Fruit fly (Drosophila melanogaster) whole organism, embryonic: ENCODE data around the gene Grik.

Source experiments
- Aef1 ChIP-seq: fragments of 200-800 bp; sonication (Bioruptor generic); IDR thresholded peaks from 3 replicates; pipeline ENCODE4 v1.3.6; 2022; ENCODE audit warnings: missing biosample characterization, missing genetic modification characterization
- Atf3 ChIP-seq: fragments of 200-800 bp; sonication (Bioruptor generic); optimal IDR thresholded peaks from 3 replicates; lab custom pipeline; 2016; ENCODE audit warnings: missing biosample characterization, missing genetic modification characterization
- CG10209 ChIP-seq: fragments of 200-800 bp; sonication (Bioruptor generic); optimal IDR thresholded peaks from 3 replicates; lab custom pipeline; 2017; ENCODE audit warnings: missing biosample characterization, mild to moderate bottlenecking, missing genetic modification characterization, missing genetic modification reagents
- CG10366 ChIP-seq: fragments of 200-800 bp; sonication (Bioruptor generic); IDR thresholded peaks from 2 replicates; pipeline ENCODE4 v1.3.6; 2022; ENCODE audit warnings: missing biosample characterization, missing genetic modification characterization
- CG10431 ChIP-seq: fragments of 200-800 bp; sonication (Bioruptor generic); optimal IDR thresholded peaks from 3 replicates; lab custom pipeline; 2018; ENCODE audit warnings: missing biosample characterization, mild to moderate bottlenecking, missing genetic modification characterization
- CG10543 ChIP-seq: fragments of 200-800 bp; sonication (Bioruptor generic); optimal IDR thresholded peaks from 3 replicates; lab custom pipeline; 2017; ENCODE audit warnings: missing biosample characterization, mild to moderate bottlenecking, missing genetic modification characterization, moderate library complexity
- CG10979 ChIP-seq: fragments of 200-800 bp; sonication (Bioruptor generic); optimal IDR thresholded peaks from 2 replicates; lab custom pipeline; 2018; ENCODE audit warnings: missing biosample characterization, mild to moderate bottlenecking, missing genetic modification characterization, moderate library complexity
- CG11093 ChIP-seq: fragments of 200-800 bp; sonication (Bioruptor generic); IDR thresholded peaks from 3 replicates; pipeline ENCODE4 v1.3.6; 2022; ENCODE audit warnings: missing biosample characterization, missing genetic modification characterization
- CG12299 ChIP-seq: fragments of 200-800 bp; sonication (Bioruptor generic); optimal IDR thresholded peaks from 2 replicates; lab custom pipeline; 2018; ENCODE audit warnings: missing biosample characterization, mild to moderate bottlenecking, missing genetic modification characterization
- CG13424 ChIP-seq: fragments of 200-800 bp; sonication (Bioruptor generic); optimal IDR thresholded peaks from 2 replicates; lab custom pipeline; 2019; ENCODE audit warnings: missing biosample characterization, mild to moderate bottlenecking, missing genetic modification characterization, moderate library complexity
- CG14441 ChIP-seq: fragments of 200-800 bp; sonication (Bioruptor generic); IDR thresholded peaks from 2 replicates; pipeline ENCODE4 v1.3.6; 2022; ENCODE audit warnings: missing biosample characterization, missing genetic modification characterization
- CG14860 ChIP-seq: fragments of 200-800 bp; sonication (Bioruptor generic); IDR thresholded peaks from 3 replicates; pipeline ENCODE4 v1.3.6; 2022; ENCODE audit warnings: missing biosample characterization, missing genetic modification characterization; ENCODE audit not compliant: partially characterized antibody
- CG15011 ChIP-seq: fragments of 200-800 bp; sonication (Bioruptor generic); optimal IDR thresholded peaks from 3 replicates; lab custom pipeline; 2018; ENCODE audit warnings: missing biosample characterization, mild to moderate bottlenecking, missing genetic modification characterization
- CG17802 ChIP-seq: fragments of 200-800 bp; sonication (Bioruptor generic); optimal IDR thresholded peaks from 2 replicates; lab custom pipeline; 2018; ENCODE audit warnings: missing biosample characterization, mild to moderate bottlenecking, missing genetic modification characterization, moderate library complexity
- CG2678 ChIP-seq: fragments of 200-800 bp; sonication (Bioruptor generic); optimal IDR thresholded peaks from 3 replicates; lab custom pipeline; 2019; ENCODE audit warnings: missing biosample characterization, mild to moderate bottlenecking, missing genetic modification characterization, moderate library complexity
- CG31441 ChIP-seq: fragments of 200-800 bp; sonication (Bioruptor generic); IDR thresholded peaks from 2 replicates; pipeline ENCODE4 v1.3.6; 2022; ENCODE audit warnings: missing biosample characterization, missing genetic modification characterization
- CG33213 ChIP-seq: fragments of 200-800 bp; sonication (Bioruptor generic); optimal IDR thresholded peaks from 3 replicates; lab custom pipeline; 2016; ENCODE audit warnings: missing biosample characterization, missing genetic modification characterization
- CG3726 ChIP-seq: fragments of 200-800 bp; sonication (Bioruptor generic); IDR thresholded peaks from 3 replicates; pipeline ENCODE4, ENCODE4 v1.3.6; 2022; ENCODE audit warnings: missing biosample characterization, missing genetic modification characterization
- CG43689 ChIP-seq: fragments of 200-800 bp; sonication (Bioruptor generic); IDR thresholded peaks from 2 replicates; pipeline ENCODE4 v1.3.6; 2022; ENCODE audit warnings: missing biosample characterization, missing genetic modification characterization
- CG4820 ChIP-seq: fragments of 200-800 bp; sonication (Bioruptor generic); optimal IDR thresholded peaks from 3 replicates; lab custom pipeline; 2016; ENCODE audit warnings: missing biosample characterization, missing genetic modification characterization
- Dp ChIP-seq: fragments of 200-800 bp; sonication (Bioruptor generic); optimal IDR thresholded peaks from 2 replicates; lab custom pipeline; 2018; ENCODE audit warnings: missing biosample characterization, mild to moderate bottlenecking, missing genetic modification characterization, moderate library complexity
- Elba2 ChIP-seq: fragments of 200-800 bp; sonication (Bioruptor generic); optimal IDR thresholded peaks from 3 replicates; lab custom pipeline; 2016; ENCODE audit warnings: missing biosample characterization, missing genetic modification characterization
- MTF-1 ChIP-seq: fragments of 200-800 bp; sonication (Bioruptor generic); optimal IDR thresholded peaks from 2 replicates; lab custom pipeline; 2018; ENCODE audit warnings: missing biosample characterization, mild to moderate bottlenecking, missing genetic modification characterization, borderline replicate concordance
- Mrtf ChIP-seq: fragments of 200-800 bp; sonication (Bioruptor generic); IDR thresholded peaks from 3 replicates; pipeline ENCODE4 v1.3.6; 2022; ENCODE audit warnings: missing biosample characterization, missing genetic modification characterization
- Sry-δ ChIP-seq: fragments of 200-800 bp; sonication (Bioruptor generic); optimal IDR thresholded peaks from 2 replicates; lab custom pipeline; 2016; ENCODE audit warnings: missing biosample characterization, missing genetic modification characterization
- Xbp1 ChIP-seq: fragments of 200-800 bp; sonication (Bioruptor generic); optimal IDR thresholded peaks from 3 replicates; lab custom pipeline; 2016; ENCODE audit warnings: missing biosample characterization, mild to moderate bottlenecking, missing genetic modification characterization
- ap ChIP-seq: fragments of 200-800 bp; sonication (Bioruptor generic); IDR thresholded peaks from 2 replicates; pipeline ENCODE4 v1.3.6; 2022; ENCODE audit warnings: missing biosample characterization, missing genetic modification characterization
- ase ChIP-seq: fragments of 200-800 bp; sonication (Bioruptor generic); IDR thresholded peaks from 3 replicates; pipeline ENCODE4 v1.3.6; 2022; ENCODE audit warnings: missing biosample characterization, missing genetic modification characterization
- bbx ChIP-seq: fragments of 200-800 bp; sonication (Bioruptor generic); IDR thresholded peaks from 2 replicates; pipeline ENCODE4 v1.3.6; 2022; ENCODE audit warnings: missing biosample characterization, missing genetic modification characterization; ENCODE audit not compliant: partially characterized antibody
- btn ChIP-seq: fragments of 200-800 bp; sonication (Bioruptor generic); optimal IDR thresholded peaks from 2 replicates; lab custom pipeline; 2016; ENCODE audit warnings: missing biosample characterization, missing genetic modification characterization
- cad ChIP-seq: fragments of >200 bp; optimal IDR thresholded peaks from 2 replicates; lab custom pipeline; 2017; ENCODE audit warnings: missing biosample characterization, missing genetic modification characterization
- fd64A ChIP-seq: fragments of 200-800 bp; sonication (Bioruptor generic); optimal IDR thresholded peaks from 3 replicates; lab custom pipeline; 2018; ENCODE audit warnings: missing biosample characterization, mild to moderate bottlenecking, missing genetic modification characterization
- grn ChIP-seq: fragments of 200-800 bp; sonication (Bioruptor generic); optimal IDR thresholded peaks from 3 replicates; lab custom pipeline; 2017; ENCODE audit warnings: missing biosample characterization, missing genetic modification characterization
- gt ChIP-seq: fragments of 200-800 bp; sonication (Bioruptor generic); IDR thresholded peaks from 2 replicates; pipeline ENCODE4 v1.3.6; 2022; ENCODE audit warnings: missing biosample characterization, missing genetic modification characterization
- h ChIP-seq: fragments of >200 bp; optimal IDR thresholded peaks from 2 replicates; lab custom pipeline; 2017
- klu ChIP-seq: fragments of 200-800 bp; sonication (Bioruptor generic); IDR thresholded peaks from 2 replicates; pipeline ENCODE4 v1.3.6; 2022; ENCODE audit warnings: missing biosample characterization, missing genetic modification characterization
- luna ChIP-seq: fragments of 200-800 bp; sonication (Bioruptor generic); optimal IDR thresholded peaks from 2 replicates; lab custom pipeline; 2016; ENCODE audit warnings: missing biosample characterization, missing genetic modification characterization
- maf-S ChIP-seq: fragments of 200-800 bp; sonication (Bioruptor generic); optimal IDR thresholded peaks from 2 replicates; lab custom pipeline; 2016; ENCODE audit warnings: missing biosample characterization, missing genetic modification characterization
- mam ChIP-seq: fragments of 200-800 bp; sonication (Bioruptor generic); optimal IDR thresholded peaks from 3 replicates; lab custom pipeline; 2016; ENCODE audit warnings: missing biosample characterization, missing genetic modification characterization
- org-1 ChIP-seq: fragments of 200-800 bp; sonication (Bioruptor generic); optimal IDR thresholded peaks from 2 replicates; lab custom pipeline; 2017; ENCODE audit warnings: missing biosample characterization, missing genetic modification characterization
- p53 ChIP-seq: fragments of 200-800 bp; sonication (Bioruptor generic); optimal IDR thresholded peaks from 2 replicates; lab custom pipeline; 2016; ENCODE audit warnings: missing biosample characterization, missing genetic modification characterization
- peb ChIP-seq: fragments of 200-800 bp; sonication (Bioruptor generic); IDR thresholded peaks from 2 replicates; pipeline ENCODE4 v1.3.6; 2022; ENCODE audit warnings: missing biosample characterization, missing genetic modification characterization
- sd ChIP-seq: fragments of 200-800 bp; sonication (Bioruptor generic); optimal IDR thresholded peaks from 3 replicates; lab custom pipeline; 2018; ENCODE audit warnings: missing biosample characterization, mild to moderate bottlenecking, missing genetic modification characterization, moderate library complexity
- so ChIP-seq: fragments of 200-800 bp; sonication (Bioruptor generic); IDR thresholded peaks from 3 replicates; pipeline ENCODE4 v1.3.6; 2022; ENCODE audit warnings: missing biosample characterization, missing genetic modification characterization
- sob ChIP-seq: fragments of 200-800 bp; sonication (Bioruptor generic); IDR thresholded peaks from 2 replicates; pipeline ENCODE4 v1.3.6; 2022; ENCODE audit warnings: missing biosample characterization, missing genetic modification characterization
- stc ChIP-seq: fragments of 200-800 bp; sonication (Bioruptor generic); IDR thresholded peaks from 2 replicates; pipeline ENCODE4 v1.3.6; 2022; ENCODE audit warnings: missing biosample characterization, missing genetic modification characterization
- ttk ChIP-seq: fragments of 200-800 bp; sonication (Bioruptor generic); IDR thresholded peaks from 2 replicates; pipeline ENCODE4 v2.1.2; 2022; ENCODE audit warnings: missing biosample characterization, missing genetic modification characterization
- tup ChIP-seq: fragments of 200-800 bp; sonication (Bioruptor generic); optimal IDR thresholded peaks from 2 replicates; lab custom pipeline; 2016; ENCODE audit warnings: missing biosample characterization, mild to moderate bottlenecking, missing genetic modification characterization, moderate library complexity
- wor ChIP-seq: fragments of 200-800 bp; sonication (Bioruptor generic); IDR thresholded peaks from 2 replicates; pipeline ENCODE4 v1.3.6; 2022; ENCODE audit warnings: missing biosample characterization, missing genetic modification characterization

The Grik gene

DNA sequence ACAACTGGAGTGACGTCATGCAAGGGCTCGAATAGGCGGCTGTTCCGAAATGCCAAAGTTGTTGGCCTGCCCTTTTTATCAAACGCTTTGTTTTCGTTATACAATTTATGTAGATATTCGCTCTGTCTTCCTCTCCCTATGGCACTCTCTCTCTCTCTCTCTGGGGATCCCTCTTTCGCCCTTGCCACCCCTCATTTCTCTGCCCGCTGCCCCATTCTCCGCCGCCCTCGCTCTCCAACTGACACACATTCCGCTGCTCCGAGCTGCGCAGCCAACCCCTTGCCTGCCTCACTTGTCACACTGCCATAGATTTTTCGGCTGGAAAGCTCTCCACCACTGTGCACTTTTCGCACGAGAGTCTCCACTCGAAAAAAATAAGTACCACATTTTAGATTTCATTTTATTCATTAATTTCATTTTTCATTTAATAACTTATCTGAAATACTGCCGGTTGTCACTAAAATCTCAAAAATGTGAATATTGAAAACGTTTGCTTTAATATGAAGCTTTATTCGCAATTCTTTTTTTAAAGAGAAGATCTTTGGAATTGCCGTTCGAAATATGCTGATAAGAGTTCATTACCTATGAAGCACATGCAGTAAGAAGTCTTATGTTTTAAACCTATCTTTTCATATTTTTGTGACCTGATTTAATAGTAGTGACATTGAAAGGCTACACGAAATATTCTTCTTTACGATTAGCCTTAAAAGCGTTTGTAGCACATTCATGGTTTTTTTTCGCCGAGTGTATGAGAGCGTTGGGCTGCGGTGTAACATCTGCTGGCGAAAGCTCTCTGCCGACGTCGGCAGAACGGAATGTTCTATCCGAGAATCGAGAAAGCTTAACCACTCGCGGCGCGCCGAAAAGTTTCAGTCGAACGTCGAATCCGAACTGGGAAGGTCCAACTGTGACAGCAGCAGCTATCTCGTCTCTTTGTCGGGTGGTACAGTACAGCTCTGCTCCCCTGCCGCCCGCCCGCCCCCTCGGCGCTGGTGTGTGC is 55.4 kb downstream of the Grik start (continued):
- TF ChIP-seq Dp (GFP tag; lab: Kevin White, UChicago): no peak
- peak; percentile 72 for TF ChIP-seq p53 (GFP tag; lab: Kevin White, UChicago)
- TF ChIP-seq luna: peak; percentile 39
- TF ChIP-seq ap: no peak; the same call in 1 of the 2 replicates
- peak; percentile 83 for TF ChIP-seq CG10979
- peak; percentile 90 for TF ChIP-seq CG31441
- peak; percentile 85 for TF ChIP-seq mam (GFP tag; lab: Kevin White, UChicago)
- TF ChIP-seq CG14441 (GFP tag; lab: Robert Waterston, UW): peak; percentile 59
- peak; percentile 73; the same call in 1 of the 3 replicates for TF ChIP-seq CG3726 (GFP tag; lab: Robert Waterston, UW)
- TF ChIP-seq cad: no peak
- TF ChIP-seq Aef1 (GFP tag; lab: Robert Waterston, UW): peak; percentile 59; the same call in 1 of the 3 replicates
- TF ChIP-seq Xbp1 (GFP tag; lab: Kevin White, UChicago): peak; percentile 87
- TF ChIP-seq Mrtf: no peak
- TF ChIP-seq MTF-1 (GFP tag; lab: Kevin White, UChicago): peak; percentile 26
- 0 out of 3 replicates have a peak, but pooled peaks have one; percentile 39 for TF ChIP-seq CG11093
- TF ChIP-seq CG10431: peak; percentile 69
- TF ChIP-seq stc (GFP tag; lab: Robert Waterston, UW): no peak
- no peak for TF ChIP-seq Elba2 (GFP tag; lab: Kevin White, UChicago)
- peak; percentile 31 for TF ChIP-seq CG17802 (tag; lab: Kevin White, UChicago)
- TF ChIP-seq maf-S (GFP tag; lab: Kevin White, UChicago): peak; percentile 63
- TF ChIP-seq sd (tag; lab: Kevin White, UChicago): peak; percentile 99
- TF ChIP-seq btn (GFP tag; lab: Kevin White, UChicago): peak; percentile 42
- TF ChIP-seq CG10543 (GFP tag; lab: Kevin White, UChicago): peak; percentile 95
- TF ChIP-seq CG10209: peak; percentile 90
- TF ChIP-seq CG2678: peak; percentile 97
- no peak for TF ChIP-seq gt (GFP tag; lab: Robert Waterston, UW)
- no peak for TF ChIP-seq peb (GFP tag; lab: Robert Waterston, UW)
- peak; percentile 79 for TF ChIP-seq CG4820 (GFP tag; lab: Kevin White, UChicago)
- TF ChIP-seq ase: 0 out of 3 replicates have a peak, but pooled peaks have one; percentile 20
- TF ChIP-seq fd64A (GFP tag; lab: Kevin White, UChicago): peak; percentile 18
- peak; percentile 93 for TF ChIP-seq CG13424 (tag; lab: Kevin White, UChicago)
- TF ChIP-seq so (GFP tag; lab: Robert Waterston, UW): peak; percentile 72; the same call in 1 of the 3 replicates
- TF ChIP-seq CG15011: peak; percentile 93
- TF ChIP-seq klu (GFP tag; lab: Robert Waterston, UW): peak; percentile 72; the same call in 1 of the 2 replicates
- peak; percentile 29 for TF ChIP-seq CG33213 (GFP tag; lab: Kevin White, UChicago)
- peak; percentile 43; the same call in 1 of the 2 replicates for TF ChIP-seq ttk (GFP tag; lab: Robert Waterston, UW)
- TF ChIP-seq tup: peak; percentile 53
- peak; percentile 30; the same call in 1 of the 2 replicates for TF ChIP-seq CG10366 (GFP tag; lab: Robert Waterston, UW)
- no peak for TF ChIP-seq h (lab: Kevin White, UChicago)
- TF ChIP-seq CG43689 (GFP tag; lab: Robert Waterston, UW): no peak
- no peak for TF ChIP-seq CG14860 (GFP tag; lab: Robert Waterston, UW)
- TF ChIP-seq Sry-δ (GFP tag; lab: Kevin White, UChicago): peak; percentile 45
- TF ChIP-seq Atf3 (GFP tag; lab: Kevin White, UChicago): peak; percentile 39
- TF ChIP-seq bbx (GFP tag; lab: Robert Waterston, UW): peak; percentile 54; the same call in 1 of the 2 replicates
- peak; percentile 68 for TF ChIP-seq CG12299 (tag; lab: Kevin White, UChicago)
- peak; percentile 50; the same call in 1 of the 2 replicates for TF ChIP-seq wor (GFP tag; lab: Robert Waterston, UW)
- peak; percentile 91 for TF ChIP-seq org-1 (GFP tag; lab: Kevin White, UChicago)
- 0 out of 2 replicates have a peak, but pooled peaks have one; percentile 51 for TF ChIP-seq sob (GFP tag; lab: Robert Waterston, UW)
- TF ChIP-seq grn (GFP tag; lab: Kevin White, UChicago): no peak
